Fruit fly (Drosophila melanogaster) whole organism, pupa: ENCODE results near the gene CG6154.

Source experiments
- CG4496 ChIP-seq: fragments of 200-800 bp; sonication (Bioruptor generic); IDR thresholded peaks from 3 replicates; pipeline ENCODE4 v1.3.6; 2022; ENCODE audit warnings: missing biosample characterization, missing genetic modification characterization
- D1 ChIP-seq: fragments of 200-800 bp; sonication (Bioruptor generic); optimal IDR thresholded peaks from 2 replicates; lab custom pipeline; 2018; ENCODE audit warnings: missing biosample characterization, mild to moderate bottlenecking, missing genetic modification characterization, moderate library complexity
- Ets98B ChIP-seq: fragments of 200-800 bp; sonication (Bioruptor generic); IDR thresholded peaks from 2 replicates; pipeline ENCODE4 v1.3.6; 2022; ENCODE audit warnings: missing biosample characterization, missing genetic modification characterization
- Pif1A ChIP-seq: fragments of 200-800 bp; sonication (Bioruptor generic); optimal IDR thresholded peaks from 3 replicates; lab custom pipeline; 2016; ENCODE audit warnings: missing biosample characterization, missing genetic modification characterization

- TF ChIP-seq Pif1A (GFP tag; lab: Kevin White, UChicago) (peak; percentile 13), D1 (tag; lab: Kevin White, UChicago) (no peak), CG4496 (GFP tag; lab: Robert Waterston, UW) (peak; percentile 54; the same call in 2 of the 3 replicates), Ets98B (peak; percentile 6; the same call in 1 of the 2 replicates)
Measured at dm6 chr3R:26261244-26261788, 1.1 kb upstream of the CG6154 start, which contains the start of gene Ald1.
